Worm (Caenorhabditis elegans) whole organism, L4 larva: ENCODE results near the gene zzz-1.

Experiments used
- D1046.2 ChIP-seq: fragments of 200-800 bp; sonication (Bioruptor generic); IDR thresholded peaks from 2 replicates; pipeline ENCODE4 v1.3.6; 2022; ENCODE audit warnings: missing genetic modification characterization, missing compliant biosample characterization
- F26F4.8 ChIP-seq: fragments of 200-800 bp; sonication (Bioruptor generic); conservative IDR thresholded peaks from 2 replicates; pipeline ENCODE4 v1.3.6; 2022; ENCODE audit warnings: missing genetic modification characterization, missing compliant biosample characterization
- F44E2.7 ChIP-seq: fragments of 200-800 bp; sonication (Bioruptor generic); IDR thresholded peaks from 2 replicates; pipeline ENCODE4 v2.1.2; 2022; ENCODE audit warnings: missing genetic modification characterization, missing compliant biosample characterization
- F49E8.2 ChIP-seq: sonication (generic microtip); optimal IDR thresholded peaks from 2 replicates; lab custom pipeline; 2016; ENCODE audit warnings: missing compliant biosample characterization, mild to moderate bottlenecking, missing genetic modification characterization, borderline replicate concordance
- T26A8.4 ChIP-seq: fragments of 200-800 bp; sonication (Bioruptor generic); IDR thresholded peaks from 2 replicates; pipeline ENCODE4 v1.3.6; 2022; ENCODE audit warnings: missing genetic modification characterization, missing compliant biosample characterization
- Y105C5A.15 ChIP-seq: fragments of 200-800 bp; sonication (Bioruptor generic); IDR thresholded peaks from 2 replicates; pipeline ENCODE4 v1.3.6; 2022; ENCODE audit warnings: missing genetic modification characterization, missing compliant biosample characterization
- Y48G9A.11 ChIP-seq: fragments of 200-800 bp; sonication (Bioruptor generic); IDR thresholded peaks from 2 replicates; pipeline ENCODE4 v1.3.6; 2022; ENCODE audit warnings: missing genetic modification reagents, missing genetic modification characterization, missing compliant biosample characterization
- Y75B8A.6 ChIP-seq: fragments of 200-800 bp; sonication (Bioruptor generic); IDR thresholded peaks from 2 replicates; pipeline ENCODE4 v1.3.6; 2022; ENCODE audit warnings: missing genetic modification reagents, missing genetic modification characterization, missing compliant biosample characterization
- ZK337.2 ChIP-seq: fragments of 200-800 bp; sonication (Bioruptor generic); IDR thresholded peaks from 2 replicates; pipeline ENCODE4 v1.3.6; 2022; ENCODE audit warnings: missing genetic modification reagents, missing genetic modification characterization, missing compliant biosample characterization
- aly-2 ChIP-seq: sonication (generic microtip); optimal IDR thresholded peaks from 2 replicates; lab custom pipeline; 2018; ENCODE audit warnings: missing biosample characterization, missing genetic modification characterization
- ama-1 ChIP-seq: fragments of 150-350 bp; optimal IDR thresholded peaks from 2 replicates; lab custom pipeline; 2014; ENCODE audit warnings: inconsistent platforms, mixed read lengths
- ceh-20 ChIP-seq: fragments of 200-800 bp; sonication (Bioruptor generic); IDR thresholded peaks from 2 replicates; pipeline ENCODE4 v1.3.6; 2022; ENCODE audit warnings: missing genetic modification reagents, missing genetic modification characterization, missing compliant biosample characterization
- ceh-28 ChIP-seq: fragments of 150-350 bp; optimal IDR thresholded peaks from 2 replicates; lab custom pipeline; 2014; ENCODE audit warnings: missing biosample characterization, missing genetic modification reagents, missing genetic modification characterization
- ceh-32 ChIP-seq: sonication (generic microtip); optimal IDR thresholded peaks from 2 replicates; lab custom pipeline; 2016; ENCODE audit warnings: mild to moderate bottlenecking, missing genetic modification characterization, missing compliant biosample characterization; ENCODE audit not compliant: poor library complexity
- ceh-44 ChIP-seq: fragments of 200-800 bp; sonication (Bioruptor generic); IDR thresholded peaks from 2 replicates; pipeline ENCODE4 v1.3.6; 2022; ENCODE audit warnings: missing genetic modification reagents, missing genetic modification characterization, missing compliant biosample characterization
- ceh-62 ChIP-seq: sonication (generic microtip); optimal IDR thresholded peaks from 2 replicates; lab custom pipeline; 2017; ENCODE audit warnings: missing biosample characterization, missing genetic modification characterization
- ceh-82 ChIP-seq: sonication (generic microtip); optimal IDR thresholded peaks from 2 replicates; lab custom pipeline; 2017; ENCODE audit warnings: missing biosample characterization, missing genetic modification characterization
- ces-1 ChIP-seq: fragments of 150-350 bp; sonication (generic microtip); optimal IDR thresholded peaks from 4 replicates; lab custom pipeline; 2014; ENCODE audit warnings: missing biosample characterization, missing genetic modification reagents, missing genetic modification characterization
- ctbp-1 ChIP-seq: fragments of 200-800 bp; sonication (Bioruptor generic); IDR thresholded peaks from 2 replicates; pipeline ENCODE4 v1.3.6; 2022; ENCODE audit warnings: missing genetic modification reagents, missing genetic modification characterization, missing compliant biosample characterization
- daf-16 ChIP-seq, 3 experiments: sonication (generic microtip); optimal IDR thresholded peaks; 2 replicates each; lab custom pipeline; 2016 to 2017; ENCODE audit warnings: missing genetic modification characterization in 3 of 3, missing genetic modification reagents in 3 of 3, mild to moderate bottlenecking in 2 of 3, missing compliant biosample characterization in 2 of 3, missing biosample characterization in 1 of 3, moderate library complexity in 1 of 3
- daf-8 ChIP-seq: fragments of 200-800 bp; sonication (Bioruptor generic); IDR thresholded peaks from 2 replicates; pipeline ENCODE4 v1.3.6; 2022; ENCODE audit warnings: missing genetic modification characterization, missing compliant biosample characterization
- dmd-6 ChIP-seq: fragments of 200-800 bp; sonication (Bioruptor generic); IDR thresholded peaks from 2 replicates; pipeline ENCODE4 v1.3.6; 2022; ENCODE audit warnings: missing genetic modification reagents, missing genetic modification characterization, missing compliant biosample characterization
- egl-27 ChIP-seq: sonication (generic microtip); optimal IDR thresholded peaks from 3 replicates; lab custom pipeline; 2017; ENCODE audit warnings: missing biosample characterization, missing genetic modification reagents, missing genetic modification characterization
- egl-43 ChIP-seq: fragments of 200-800 bp; sonication (Bioruptor generic); IDR thresholded peaks from 2 replicates; pipeline ENCODE4 v1.3.6; 2022; ENCODE audit warnings: missing genetic modification reagents, missing genetic modification characterization, missing compliant biosample characterization
- fos-1 ChIP-seq: fragments of 150-350 bp; optimal IDR thresholded peaks from 2 replicates; lab custom pipeline; 2014; ENCODE audit warnings: missing biosample characterization, missing genetic modification characterization
- gei-8 ChIP-seq: fragments of 200-800 bp; sonication (Bioruptor generic); optimal IDR thresholded peaks from 2 replicates; lab custom pipeline; 2018; ENCODE audit warnings: mild to moderate bottlenecking, missing genetic modification characterization, missing compliant biosample characterization
- hlh-11 ChIP-seq: fragments of 200-800 bp; sonication (Bioruptor generic); optimal IDR thresholded peaks from 2 replicates; lab custom pipeline; 2018; ENCODE audit warnings: mild to moderate bottlenecking, missing genetic modification characterization, missing compliant biosample characterization
- lim-7 ChIP-seq: fragments of 200-800 bp; sonication (Bioruptor generic); IDR thresholded peaks from 2 replicates; pipeline ENCODE4 v1.3.6; 2022; ENCODE audit warnings: missing genetic modification characterization, missing compliant biosample characterization
- lin-1 ChIP-seq: fragments of 200-800 bp; sonication (Bioruptor generic); IDR thresholded peaks from 2 replicates; pipeline ENCODE4 v1.3.6; 2022; ENCODE audit warnings: missing genetic modification reagents, missing genetic modification characterization, missing compliant biosample characterization
- lin-29 ChIP-seq: fragments of 200-800 bp; sonication (Bioruptor generic); IDR thresholded peaks from 2 replicates; pipeline ENCODE4 v1.3.6; 2022; ENCODE audit warnings: missing genetic modification reagents, missing genetic modification characterization, missing compliant biosample characterization
- lin-38 ChIP-seq: fragments of 200-800 bp; sonication (Bioruptor generic); IDR thresholded peaks from 2 replicates; pipeline ENCODE4 v1.3.6; 2022; ENCODE audit warnings: missing genetic modification reagents, missing genetic modification characterization, missing compliant biosample characterization
- lin-39 ChIP-seq: fragments of 150-350 bp; optimal IDR thresholded peaks from 2 replicates; lab custom pipeline; 2014; ENCODE audit warnings: missing biosample characterization, missing genetic modification reagents, missing genetic modification characterization
- madf-9 ChIP-seq: fragments of 200-800 bp; sonication (Bioruptor generic); conservative IDR thresholded peaks from 2 replicates; pipeline ENCODE4 v1.3.6; 2022; ENCODE audit warnings: missing genetic modification reagents, missing genetic modification characterization, missing compliant biosample characterization
- mdt-29 ChIP-seq: fragments of 200-800 bp; sonication (Bioruptor generic); IDR thresholded peaks from 2 replicates; pipeline ENCODE4 v1.3.6; 2022; ENCODE audit warnings: missing genetic modification reagents, missing genetic modification characterization, missing compliant biosample characterization
- mep-1 ChIP-seq: fragments of 150-350 bp; sonication (generic microtip); optimal IDR thresholded peaks from 3 replicates; lab custom pipeline; 2014; ENCODE audit warnings: missing biosample characterization, missing genetic modification characterization
- mxl-2 ChIP-seq: fragments of 200-800 bp; sonication (Bioruptor generic); conservative IDR thresholded peaks from 2 replicates; pipeline ENCODE4 v1.3.6; 2022; ENCODE audit warnings: missing genetic modification reagents, missing genetic modification characterization, missing compliant biosample characterization
- nhr-10 ChIP-seq: fragments of 150-350 bp; optimal IDR thresholded peaks from 2 replicates; lab custom pipeline; 2014; ENCODE audit warnings: missing biosample characterization, missing genetic modification characterization
- nhr-102 ChIP-seq: sonication (generic microtip); optimal IDR thresholded peaks from 2 replicates; lab custom pipeline; 2016; ENCODE audit warnings: mild to moderate bottlenecking, missing genetic modification characterization, moderate library complexity, missing compliant biosample characterization
- nhr-11 ChIP-seq: fragments of 150-350 bp; optimal IDR thresholded peaks from 2 replicates; lab custom pipeline; 2014; ENCODE audit warnings: missing biosample characterization, missing genetic modification characterization
- nhr-237 ChIP-seq: sonication (generic microtip); optimal IDR thresholded peaks from 2 replicates; lab custom pipeline; 2017; ENCODE audit warnings: missing biosample characterization, missing genetic modification characterization
- nhr-28 ChIP-seq: fragments of 150-350 bp; optimal IDR thresholded peaks from 2 replicates; lab custom pipeline; 2014; ENCODE audit warnings: missing biosample characterization, missing genetic modification characterization
- nhr-42 ChIP-seq: fragments of 200-800 bp; sonication (Bioruptor generic); IDR thresholded peaks from 2 replicates; pipeline ENCODE4 v1.3.6; 2022; ENCODE audit warnings: missing genetic modification characterization, missing compliant biosample characterization
- nhr-6 ChIP-seq: fragments of 150-350 bp; optimal IDR thresholded peaks from 2 replicates; lab custom pipeline; 2014; ENCODE audit warnings: missing biosample characterization, missing genetic modification characterization
- nhr-77 ChIP-seq: fragments of 150-350 bp; optimal IDR thresholded peaks from 2 replicates; lab custom pipeline; 2014; ENCODE audit warnings: missing biosample characterization, missing genetic modification characterization
- pha-4 ChIP-seq, 2 experiments: fragments of 150-350 bp in 1 of 2; fragments of 200-800 bp in 1 of 2; sonication (Bioruptor generic) in 1 of 2; IDR thresholded peaks in 1 of 2; optimal IDR thresholded peaks in 1 of 2; 2 replicates each; pipeline versions ENCODE4 v1.3.6 to Lab custom; 2014 to 2022; ENCODE audit warnings: missing genetic modification characterization in 2 of 2, missing genetic modification reagents in 2 of 2, missing biosample characterization in 1 of 2, missing compliant biosample characterization in 1 of 2
- php-3 ChIP-seq: fragments of 200-800 bp; sonication (Bioruptor generic); IDR thresholded peaks from 2 replicates; pipeline ENCODE4 v1.3.6; 2022; ENCODE audit warnings: missing genetic modification reagents, missing genetic modification characterization, missing compliant biosample characterization
- pqm-1 ChIP-seq: sonication (generic microtip); optimal IDR thresholded peaks from 2 replicates; lab custom pipeline; 2017; ENCODE audit warnings: missing biosample characterization, missing genetic modification characterization
- rbr-2 ChIP-seq: sonication (generic microtip); optimal IDR thresholded peaks from 2 replicates; lab custom pipeline; 2016; ENCODE audit warnings: missing genotype, missing genetic modification characterization, missing compliant biosample characterization
- zag-1 ChIP-seq: fragments of 150-350 bp; optimal IDR thresholded peaks from 2 replicates; lab custom pipeline; 2014; ENCODE audit warnings: missing biosample characterization, missing genetic modification characterization
- zip-11 ChIP-seq: fragments of 200-800 bp; sonication (Bioruptor generic); IDR thresholded peaks from 2 replicates; pipeline ENCODE4 v1.3.6; 2022; ENCODE audit warnings: missing genetic modification characterization, missing compliant biosample characterization
- zip-2 ChIP-seq: fragments of 150-350 bp; optimal IDR thresholded peaks from 2 replicates; lab custom pipeline; 2014; ENCODE audit warnings: missing biosample characterization, missing genetic modification characterization
- ztf-7 ChIP-seq: fragments of 150-350 bp; optimal IDR thresholded peaks from 2 replicates; lab custom pipeline; 2014; ENCODE audit warnings: missing biosample characterization, missing genetic modification characterization

The zzz-1 gene

ce11 chrV:10871457-10871861 is 37.5 kb downstream of the zzz-1 start (continued):
- TF ChIP-seq lim-7 (GFP tag; lab: Robert Waterston, UW) (no peak), ceh-44 (GFP tag; lab: Robert Waterston, UW) (no peak), mdt-29 (GFP tag; lab: Robert Waterston, UW) (no peak), lin-39 (no peak), php-3 (no peak), mep-1 (tag; lab: Kevin White, UChicago) (peak; percentile 89), nhr-28 (tag; lab: Kevin White, UChicago) (peak; percentile 90), ceh-82 (tag; lab: Kevin White, UChicago) (no peak), Y105C5A.15 (GFP tag; lab: Robert Waterston, UW) (no peak), nhr-11 (tag; lab: Kevin White, UChicago) (peak; percentile 88), nhr-42 (GFP tag; lab: Robert Waterston, UW) (no peak), gei-8 (GFP tag; lab: Kevin White, UChicago) (peak; percentile 47), ceh-62 (tag; lab: Kevin White, UChicago) (no peak), ceh-32 (tag; lab: Kevin White, UChicago) (peak; percentile 12), ztf-7 (tag; lab: Kevin White, UChicago) (no peak), hlh-11 (tag; lab: Kevin White, UChicago) (peak; percentile 93), F44E2.7 (GFP tag; lab: Robert Waterston, UW) (no peak), nhr-10 (peak; percentile 59), D1046.2 (GFP tag; lab: Robert Waterston, UW) (no peak), Y48G9A.11 (no peak), nhr-6 (tag; lab: Kevin White, UChicago) (peak; percentile 78), zag-1 (tag; lab: Kevin White, UChicago) (no peak), ceh-20 (peak; percentile 52; the same call in 1 of the 2 replicates), lin-29 (GFP tag; lab: Robert Waterston, UW) (no peak), lin-1 (GFP tag; lab: Robert Waterston, UW) (no peak), ama-1 (lab: Kevin White, UChicago) (no peak), daf-16 (GFP tag; optimal IDR thresholded peaks at IDR 0.05; lab: Kevin White, UChicago) (no peak), daf-16 (tag; optimal IDR thresholded peaks at IDR 0.05; lab: Kevin White, UChicago) (peak; percentile 45), pqm-1 (tag; lab: Kevin White, UChicago) (no peak), ces-1 (GFP tag; lab: Kevin White, UChicago) (peak; percentile 25), F49E8.2 (no peak), F26F4.8 (GFP tag; lab: Robert Waterston, UW) (no peak), nhr-102 (tag; lab: Kevin White, UChicago) (peak; percentile 17), zip-2 (tag; lab: Kevin White, UChicago) (no peak), mxl-2 (no peak), rbr-2 (tag; lab: Kevin White, UChicago) (peak; percentile 75), nhr-77 (peak; percentile 67), egl-27 (tag; lab: Kevin White, UChicago) (no peak), dmd-6 (GFP tag; lab: Robert Waterston, UW) (peak; percentile 79), Y75B8A.6 (GFP tag; lab: Robert Waterston, UW) (no peak), fos-1 (tag; lab: Kevin White, UChicago) (no peak), pha-4 (GFP tag; IDR thresholded peaks at IDR 0.05; lab: Robert Waterston, UW) (no peak), pha-4 (tag; optimal IDR thresholded peaks at IDR 0.05; lab: Kevin White, UChicago) (peak; percentile 26), aly-2 (tag; lab: Kevin White, UChicago) (no peak), egl-43 (GFP tag; lab: Robert Waterston, UW) (no peak), zip-11 (GFP tag; lab: Robert Waterston, UW) (no peak), daf-8 (GFP tag; lab: Robert Waterston, UW) (no peak), madf-9 (GFP tag; lab: Robert Waterston, UW) (no peak), T26A8.4 (GFP tag; lab: Robert Waterston, UW) (no peak), ctbp-1 (peak; percentile 91), ZK337.2 (GFP tag; lab: Robert Waterston, UW) (peak; percentile 43; the same call in 1 of the 2 replicates), ceh-28 (tag; lab: Kevin White, UChicago) (peak; percentile 20), lin-38 (GFP tag; lab: Robert Waterston, UW) (no peak), nhr-237 (no peak)
